Fruit fly (Drosophila melanogaster) whole organism, adult: ENCODE data around the gene Vps60.

Experiments used
- CG11617 ChIP-seq: fragments of 200-800 bp; sonication (Bioruptor generic); optimal IDR thresholded peaks from 2 replicates; lab custom pipeline; 2017; ENCODE audit warnings: mild to moderate bottlenecking, missing biosample characterization, missing genetic modification reagents, missing genetic modification characterization
- CG12768 ChIP-seq: fragments of 200-800 bp; sonication (Bioruptor generic); optimal IDR thresholded peaks from 2 replicates; lab custom pipeline; 2017; ENCODE audit warnings: missing biosample characterization, missing genetic modification characterization, mild to moderate bottlenecking, moderate library complexity, missing genetic modification reagents
- CG14711 ChIP-seq: fragments of 200-800 bp; sonication (Bioruptor generic); optimal IDR thresholded peaks from 2 replicates; lab custom pipeline; 2018; ENCODE audit warnings: missing biosample characterization, mild to moderate bottlenecking, missing genetic modification characterization, moderate library complexity
- CG1620 ChIP-seq: fragments of 200-800 bp; sonication (Bioruptor generic); optimal IDR thresholded peaks from 2 replicates; lab custom pipeline; 2016; ENCODE audit warnings: missing biosample characterization, missing genetic modification characterization
- CG33017 ChIP-seq: fragments of 200-800 bp; sonication (Bioruptor generic); optimal IDR thresholded peaks from 2 replicates; lab custom pipeline; 2018; ENCODE audit warnings: missing biosample characterization, mild to moderate bottlenecking, missing genetic modification characterization, moderate library complexity
- CG5204 ChIP-seq: fragments of 200-800 bp; sonication (Bioruptor generic); optimal IDR thresholded peaks from 2 replicates; lab custom pipeline; 2016; ENCODE audit warnings: missing biosample characterization, missing genetic modification characterization
- CG7045 ChIP-seq: fragments of 200-800 bp; sonication (Bioruptor generic); optimal IDR thresholded peaks from 2 replicates; lab custom pipeline; 2017; ENCODE audit warnings: missing biosample characterization, mild to moderate bottlenecking, missing genetic modification characterization
- CG7101 ChIP-seq: fragments of 200-800 bp; sonication (Bioruptor generic); optimal IDR thresholded peaks from 2 replicates; lab custom pipeline; 2018; ENCODE audit warnings: missing biosample characterization, mild to moderate bottlenecking, missing genetic modification characterization, moderate library complexity
- Clk ChIP-seq: fragments of 200-800 bp; sonication (Bioruptor generic); optimal IDR thresholded peaks from 2 replicates; lab custom pipeline; 2017; ENCODE audit warnings: missing biosample characterization, missing genetic modification characterization
- Crg-1 ChIP-seq: fragments of 200-800 bp; sonication (Bioruptor generic); optimal IDR thresholded peaks from 2 replicates; lab custom pipeline; 2016; ENCODE audit warnings: missing biosample characterization, missing genetic modification characterization
- Hr96 ChIP-seq: fragments of 200-800 bp; sonication (Bioruptor generic); optimal IDR thresholded peaks from 2 replicates; lab custom pipeline; 2016; ENCODE audit warnings: missing biosample characterization, missing genetic modification characterization
- Mnt ChIP-seq: fragments of 200-800 bp; sonication (Bioruptor generic); optimal IDR thresholded peaks from 2 replicates; lab custom pipeline; 2016; ENCODE audit warnings: missing biosample characterization, mild to moderate bottlenecking, missing genetic modification characterization
- bab1 ChIP-seq: fragments of 200-800 bp; sonication (Bioruptor generic); optimal IDR thresholded peaks from 3 replicates; lab custom pipeline; 2019; ENCODE audit warnings: missing biosample characterization, mild to moderate bottlenecking, missing genetic modification characterization, moderate library complexity
- cic ChIP-seq: fragments of 200-800 bp; sonication (Bioruptor generic); optimal IDR thresholded peaks from 2 replicates; lab custom pipeline; 2017; ENCODE audit warnings: missing biosample characterization, mild to moderate bottlenecking, missing genetic modification characterization, moderate library complexity
- cnc ChIP-seq, 2 experiments: fragments of >200 bp; optimal IDR thresholded peaks; 2 replicates each; lab custom pipeline; 2017
- kay ChIP-seq: fragments of 200-800 bp; sonication (Bioruptor generic); peaks from one replicate; lab custom pipeline; 2016; ENCODE audit warnings: missing biosample characterization, missing genetic modification characterization, borderline replicate concordance
- ovo ChIP-seq: fragments of 200-800 bp; sonication (Bioruptor generic); optimal IDR thresholded peaks from 2 replicates; lab custom pipeline; 2016; ENCODE audit warnings: missing biosample characterization, missing genetic modification characterization
- pad ChIP-seq: fragments of 200-800 bp; sonication (Bioruptor generic); optimal IDR thresholded peaks from 3 replicates; lab custom pipeline; 2017; ENCODE audit warnings: missing biosample characterization, missing genetic modification characterization, mild to moderate bottlenecking, moderate library complexity, missing genetic modification reagents
- tj ChIP-seq: fragments of 200-800 bp; sonication (Bioruptor generic); optimal IDR thresholded peaks from 3 replicates; lab custom pipeline; 2017; ENCODE audit warnings: missing biosample characterization, mild to moderate bottlenecking, missing genetic modification characterization, moderate library complexity
- toe ChIP-seq: fragments of 200-800 bp; sonication (Bioruptor generic); optimal IDR thresholded peaks from 2 replicates; lab custom pipeline; 2016; ENCODE audit warnings: missing biosample characterization, missing genetic modification characterization

Gene Vps60

DNA sequence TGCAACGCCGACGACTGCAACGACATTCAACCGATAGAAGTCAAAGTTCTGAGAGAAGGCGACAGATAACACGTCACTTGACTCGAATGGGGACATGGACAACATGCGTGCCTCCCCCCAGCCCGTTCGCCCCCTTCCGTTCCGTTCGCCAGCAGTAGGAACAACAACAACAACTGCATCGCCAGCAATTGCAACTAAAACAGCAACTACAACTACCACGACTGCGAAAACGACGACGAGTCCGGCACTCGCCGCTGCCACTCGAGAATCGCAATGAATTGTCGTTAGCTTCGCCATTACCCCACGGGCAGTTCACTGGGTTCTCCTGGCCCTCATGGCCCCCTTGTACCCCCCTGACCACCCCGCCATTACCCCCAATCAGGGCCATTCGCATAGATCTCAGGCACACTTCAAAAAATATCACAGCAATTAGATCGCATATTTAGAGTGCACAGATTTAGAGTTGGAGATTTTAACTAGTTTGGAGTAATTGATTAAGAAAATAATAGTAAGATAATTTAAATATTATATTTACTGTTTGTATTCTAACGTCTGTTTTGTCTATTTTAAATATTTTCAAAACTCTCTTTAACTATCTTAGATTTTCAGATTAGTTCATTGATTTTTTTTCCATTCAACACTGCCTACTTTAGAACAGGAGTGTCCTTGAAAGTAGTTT lies 34.9 kb downstream of the Vps60 start:
- TF ChIP-seq tj (GFP tag; lab: Kevin White, UChicago) (peak; percentile 4), CG12768 (GFP tag; lab: Kevin White, UChicago) (peak; percentile 14), CG5204 (GFP tag; lab: Kevin White, UChicago) (no peak)

DNA sequence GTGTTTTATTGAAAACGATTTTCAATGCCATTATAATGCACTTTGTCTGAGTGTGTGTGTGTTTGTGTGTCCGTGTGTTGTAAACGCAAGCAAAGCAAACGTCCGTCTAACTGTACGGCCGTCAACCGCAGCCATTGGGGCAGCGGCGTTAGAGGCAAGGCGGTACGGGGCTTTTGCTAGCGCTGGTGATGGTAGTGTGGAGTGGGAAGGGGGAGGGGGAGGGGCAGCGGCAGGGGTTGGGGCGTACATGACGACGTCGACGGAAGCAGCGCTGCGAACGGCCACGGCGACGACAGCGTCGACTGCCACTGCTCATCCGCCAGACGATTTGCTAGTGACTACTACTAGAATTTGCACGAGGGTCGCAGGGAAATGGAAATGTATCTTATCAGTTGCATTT lies 36.7 kb downstream of the Vps60 start:
- TF ChIP-seq CG14711: no peak
- TF ChIP-seq cic (GFP tag; lab: Kevin White, UChicago): peak; percentile 92
- TF ChIP-seq Hr96 (GFP tag; lab: Kevin White, UChicago): no peak
- no peak for TF ChIP-seq CG33017 (tag; lab: Kevin White, UChicago)
- TF ChIP-seq kay (GFP tag; lab: Kevin White, UChicago): no peak
- no peak for TF ChIP-seq bab1 (GFP tag; lab: Kevin White, UChicago)
- TF ChIP-seq ovo (GFP tag; lab: Kevin White, UChicago): no peak
- no peak for TF ChIP-seq Crg-1 (GFP tag; lab: Kevin White, UChicago)
- TF ChIP-seq CG5204 (GFP tag; lab: Kevin White, UChicago): no peak
- no peak for TF ChIP-seq CG7101 (tag; lab: Kevin White, UChicago)
- no peak for TF ChIP-seq CG7045 (GFP tag; lab: Kevin White, UChicago)
- TF ChIP-seq CG1620 (GFP tag; lab: Kevin White, UChicago): no peak
- TF ChIP-seq CG11617 (GFP tag; lab: Kevin White, UChicago): no peak
- peak; percentile 81 for TF ChIP-seq CG12768 (GFP tag; lab: Kevin White, UChicago)
- no peak for TF ChIP-seq Clk (GFP tag; lab: Kevin White, UChicago)
- peak; percentile 62 for TF ChIP-seq tj (GFP tag; lab: Kevin White, UChicago)
- peak; percentile 37 for TF ChIP-seq pad
- no peak for TF ChIP-seq cnc (optimal IDR thresholded peaks at IDR 0.05; lab: Kevin White, UChicago)
- no peak for TF ChIP-seq Mnt (GFP tag; lab: Kevin White, UChicago)
- TF ChIP-seq toe (GFP tag; lab: Kevin White, UChicago): no peak

DNA sequence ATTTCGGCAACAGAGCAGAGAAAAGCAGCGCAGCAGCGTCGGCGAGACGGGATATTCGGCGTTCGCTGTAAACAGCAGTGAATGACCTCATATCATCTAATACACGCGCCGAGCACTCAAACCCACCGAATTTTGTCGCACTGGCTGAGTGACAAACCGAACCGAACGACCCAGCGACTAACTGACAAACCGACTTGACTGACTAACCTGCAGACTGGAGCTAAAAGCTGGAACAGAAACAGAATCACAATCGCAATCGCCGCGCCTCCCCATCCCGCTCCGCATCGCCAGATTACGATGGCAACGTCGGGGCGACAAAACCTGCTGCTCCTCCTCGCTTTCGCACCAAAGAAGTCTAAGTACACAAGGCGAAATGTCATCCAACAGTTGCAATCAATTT lies 41.8 kb downstream of the Vps60 start:
- no peak for TF ChIP-seq Crg-1 (GFP tag; lab: Kevin White, UChicago)
- no peak for TF ChIP-seq ovo (GFP tag; lab: Kevin White, UChicago)
- no peak for TF ChIP-seq toe (GFP tag; lab: Kevin White, UChicago)
- no peak for TF ChIP-seq bab1 (GFP tag; lab: Kevin White, UChicago)
- TF ChIP-seq Hr96 (GFP tag; lab: Kevin White, UChicago): no peak
- no peak for TF ChIP-seq CG7045 (GFP tag; lab: Kevin White, UChicago)
- no peak for TF ChIP-seq CG33017 (tag; lab: Kevin White, UChicago)

DNA sequence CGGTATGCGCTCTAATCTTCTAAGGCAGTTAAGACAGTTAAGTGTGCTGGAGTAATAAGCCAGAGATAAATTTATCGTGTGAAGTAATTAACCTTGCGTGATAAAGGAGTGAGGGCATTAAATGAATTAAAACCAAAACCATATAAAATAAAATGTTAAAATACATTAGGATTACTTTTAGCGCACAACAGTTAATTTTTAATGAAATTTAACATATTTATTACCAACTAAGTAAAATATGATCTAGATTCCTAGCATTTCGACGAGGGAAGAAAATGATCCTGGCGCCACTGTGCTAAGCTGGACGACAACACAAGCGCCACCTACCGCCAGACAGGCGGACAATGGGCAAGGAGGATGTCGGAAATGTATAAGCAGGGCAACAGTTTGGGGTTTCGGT lies 42.3 kb downstream of the Vps60 start:
- TF ChIP-seq Mnt (GFP tag; lab: Kevin White, UChicago): no peak

DNA sequence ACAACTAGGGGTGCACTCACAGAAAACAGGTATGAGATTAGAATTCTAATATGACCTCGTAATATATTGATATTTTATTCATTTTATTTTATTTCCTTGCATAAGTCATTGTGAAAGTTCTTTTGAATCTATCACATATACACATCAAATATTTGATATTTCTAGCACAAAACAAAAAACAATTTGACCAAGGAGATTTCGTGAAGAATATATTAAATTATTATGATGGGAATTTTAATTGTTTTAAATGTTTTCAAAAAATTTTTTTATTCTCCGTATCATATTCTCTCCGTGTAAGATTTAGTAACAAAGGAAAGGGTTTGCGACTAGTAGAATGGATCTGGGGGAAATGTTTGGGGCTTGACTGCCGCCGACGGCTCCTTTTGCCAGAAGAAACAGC lies 43.0 kb downstream of the Vps60 start:
- TF ChIP-seq toe (GFP tag; lab: Kevin White, UChicago) (peak; percentile 25), CG12768 (GFP tag; lab: Kevin White, UChicago) (no peak), CG14711 (peak; percentile 53), cic (GFP tag; lab: Kevin White, UChicago) (no peak), CG7101 (tag; lab: Kevin White, UChicago) (peak; percentile 38), tj (GFP tag; lab: Kevin White, UChicago) (no peak), ovo (GFP tag; lab: Kevin White, UChicago) (no peak), CG1620 (GFP tag; lab: Kevin White, UChicago) (no peak), CG11617 (GFP tag; lab: Kevin White, UChicago) (no peak), Mnt (GFP tag; lab: Kevin White, UChicago) (no peak), pad (no peak), bab1 (GFP tag; lab: Kevin White, UChicago) (no peak), CG33017 (tag; lab: Kevin White, UChicago) (peak; percentile 59), CG7045 (GFP tag; lab: Kevin White, UChicago) (peak; percentile 24), kay (GFP tag; lab: Kevin White, UChicago) (peak; percentile 50), cnc (optimal IDR thresholded peaks at IDR 0.05; lab: Kevin White, UChicago) (no peak), Clk (GFP tag; lab: Kevin White, UChicago) (no peak), CG5204 (GFP tag; lab: Kevin White, UChicago) (no peak), Crg-1 (GFP tag; lab: Kevin White, UChicago) (no peak), Hr96 (GFP tag; lab: Kevin White, UChicago) (no peak)

DNA sequence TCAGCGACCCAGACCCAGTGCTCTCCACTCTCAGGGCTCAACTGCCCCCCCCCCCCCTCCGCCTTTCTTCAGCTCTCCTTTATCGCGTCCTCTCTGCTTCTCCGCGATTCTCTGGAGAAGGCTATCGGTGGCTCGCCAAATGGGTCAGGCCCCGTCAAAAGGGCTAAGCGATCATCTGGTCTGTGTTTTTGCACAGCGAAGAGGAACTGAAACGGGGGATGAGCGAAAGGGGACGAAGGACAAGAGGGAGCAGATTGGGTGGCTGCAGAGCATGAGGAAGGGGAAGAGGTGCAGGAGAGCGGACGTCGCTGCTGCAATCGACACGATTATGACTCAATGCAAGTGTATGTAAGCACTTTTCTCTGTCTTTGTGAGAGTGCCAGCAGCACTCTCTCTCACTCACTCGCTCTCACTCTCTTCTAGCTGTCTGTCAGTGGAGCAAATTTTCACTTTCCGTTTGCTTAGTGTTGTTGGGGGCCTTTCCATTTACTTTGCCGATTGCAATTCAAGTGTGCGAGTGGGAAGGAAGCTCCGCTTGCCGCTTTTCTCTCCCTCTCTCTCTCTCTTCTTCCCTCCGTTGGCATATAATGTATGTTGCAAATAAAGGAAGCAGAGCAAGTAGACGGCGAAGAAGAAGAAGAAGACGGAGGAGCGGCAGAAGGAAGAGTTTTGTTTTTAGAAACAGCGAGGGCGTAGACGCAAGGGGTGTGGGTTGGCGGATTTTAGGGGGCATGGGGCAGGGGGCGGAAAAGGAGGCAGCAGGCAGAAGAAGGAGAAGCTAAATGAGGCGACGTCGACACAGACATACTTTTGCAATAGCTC lies 43.7 kb downstream of the Vps60 start:
- no peak for TF ChIP-seq CG33017 (tag; lab: Kevin White, UChicago)
- peak; percentile 29 for TF ChIP-seq Mnt (GFP tag; lab: Kevin White, UChicago)
- TF ChIP-seq CG12768 (GFP tag; lab: Kevin White, UChicago): peak; percentile 36
- peak; percentile 32 for TF ChIP-seq Clk (GFP tag; lab: Kevin White, UChicago)
- no peak for TF ChIP-seq ovo (GFP tag; lab: Kevin White, UChicago)
- peak; percentile 76 for TF ChIP-seq kay (GFP tag; lab: Kevin White, UChicago)
- TF ChIP-seq cic (GFP tag; lab: Kevin White, UChicago): peak; percentile 74
- peak; percentile 78 for TF ChIP-seq pad
- peak; percentile 71 for TF ChIP-seq tj (GFP tag; lab: Kevin White, UChicago)
